Worm (Caenorhabditis elegans) whole organism, young adult: Measurements from ENCODE around the gene F40E10.5.

Source experiments
- B0019.2 ChIP-seq: fragments of 200-800 bp; sonication (Bioruptor generic); conservative IDR thresholded peaks from 2 replicates; pipeline ENCODE4 v1.3.6; 2022; ENCODE audit warnings: missing genetic modification reagents, missing genetic modification characterization, missing compliant biosample characterization
- F10E7.11 ChIP-seq: sonication (generic microtip); optimal IDR thresholded peaks from 2 replicates; lab custom pipeline; 2017; ENCODE audit warnings: mild to moderate bottlenecking, missing genetic modification characterization, moderate library complexity, missing compliant biosample characterization
- F22D6.2 ChIP-seq: sonication (generic microtip); optimal IDR thresholded peaks from 2 replicates; lab custom pipeline; 2016; ENCODE audit warnings: mild to moderate bottlenecking, missing genetic modification characterization, missing compliant biosample characterization
- F23B12.7 ChIP-seq: sonication (generic microtip); optimal IDR thresholded peaks from 2 replicates; lab custom pipeline; 2017; ENCODE audit warnings: missing genetic modification characterization, mild to moderate bottlenecking, missing compliant biosample characterization, antibody characterized with exemption, moderate library complexity; ENCODE audit not compliant: insufficient read depth
- F37B4.10 ChIP-seq: fragments of 200-800 bp; sonication (Bioruptor generic); IDR thresholded peaks from 2 replicates; pipeline ENCODE4 v1.3.6; 2022; ENCODE audit warnings: missing genetic modification characterization, missing compliant biosample characterization
- F39B2.1 ChIP-seq: fragments of 200-800 bp; sonication (Bioruptor generic); IDR thresholded peaks from 2 replicates; pipeline ENCODE4 v1.3.6; 2022; ENCODE audit warnings: missing genetic modification reagents, missing genetic modification characterization, missing compliant biosample characterization
- Y53F4B.3 ChIP-seq: fragments of 200-800 bp; sonication (Bioruptor generic); IDR thresholded peaks from 2 replicates; pipeline ENCODE4 v1.3.6; 2022; ENCODE audit warnings: missing genetic modification reagents, missing genetic modification characterization, missing compliant biosample characterization
- Y79H2A.3 ChIP-seq: fragments of 200-800 bp; sonication (Bioruptor generic); conservative IDR thresholded peaks from 2 replicates; pipeline ENCODE4 v1.3.6; 2022; ENCODE audit warnings: missing genetic modification reagents, missing genetic modification characterization, missing compliant biosample characterization
- ZK185.1 ChIP-seq: sonication (generic microtip); optimal IDR thresholded peaks from 2 replicates; lab custom pipeline; 2016; ENCODE audit warnings: mild to moderate bottlenecking, missing genetic modification characterization, missing compliant biosample characterization; ENCODE audit not compliant: poor library complexity, severe bottlenecking
- ama-1 ChIP-seq, 3 experiments: fragments of 150-350 bp in 1 of 3; sonication (generic microtip) in 2 of 3; optimal IDR thresholded peaks; 2 replicates each; lab custom pipeline; 2014 to 2018; ENCODE audit warnings: missing biosample characterization in 2 of 3, missing genetic modification characterization in 2 of 3, missing genetic modification reagents in 2 of 3
- atf-7 ChIP-seq: sonication (generic microtip); optimal IDR thresholded peaks from 2 replicates; lab custom pipeline; 2017; ENCODE audit warnings: mild to moderate bottlenecking, missing genetic modification characterization, missing compliant biosample characterization
- athp-1 ChIP-seq: sonication (generic microtip); optimal IDR thresholded peaks from 2 replicates; lab custom pipeline; 2017; ENCODE audit warnings: mild to moderate bottlenecking, missing genetic modification characterization, missing compliant biosample characterization
- attf-6 ChIP-seq: fragments of 200-800 bp; sonication (Bioruptor generic); IDR thresholded peaks from 2 replicates; pipeline ENCODE4 v1.3.6; 2022; ENCODE audit warnings: missing genetic modification reagents, missing genetic modification characterization, missing compliant biosample characterization
- bed-2 ChIP-seq: fragments of 200-800 bp; sonication (Bioruptor generic); IDR thresholded peaks from 2 replicates; pipeline ENCODE4 v1.3.6; 2022; ENCODE audit warnings: missing genetic modification reagents, missing genetic modification characterization, missing compliant biosample characterization
- ceh-27 ChIP-seq: fragments of 200-800 bp; sonication (Bioruptor generic); optimal IDR thresholded peaks from 2 replicates; lab custom pipeline; 2018; ENCODE audit warnings: mild to moderate bottlenecking, missing genetic modification characterization, moderate library complexity, missing compliant biosample characterization
- egl-18 ChIP-seq: fragments of 200-800 bp; sonication (Bioruptor generic); IDR thresholded peaks from 2 replicates; pipeline ENCODE4 v1.3.6; 2022; ENCODE audit warnings: missing genetic modification reagents, missing genetic modification characterization, missing compliant biosample characterization
- fkh-3 ChIP-seq: sonication (generic microtip); optimal IDR thresholded peaks from 2 replicates; lab custom pipeline; 2016; ENCODE audit warnings: mild to moderate bottlenecking, missing genetic modification characterization, missing compliant biosample characterization
- hmg-20 ChIP-seq: fragments of 200-800 bp; sonication (Bioruptor generic); IDR thresholded peaks from 2 replicates; pipeline ENCODE4 v1.3.6; 2022; ENCODE audit warnings: missing genetic modification reagents, missing genetic modification characterization, missing compliant biosample characterization
- hrde-1 ChIP-seq: sonication (generic microtip); optimal IDR thresholded peaks from 2 replicates; lab custom pipeline; 2016; ENCODE audit warnings: missing genetic modification characterization, mild to moderate bottlenecking, missing compliant biosample characterization, moderate library complexity, missing genotype, missing genetic modification reagents, borderline replicate concordance
- lag-1 ChIP-seq: fragments of 200-800 bp; sonication (Bioruptor generic); IDR thresholded peaks from 2 replicates; pipeline ENCODE4 v1.3.6; 2022; ENCODE audit warnings: missing genetic modification reagents, missing genetic modification characterization, missing compliant biosample characterization
- let-526 ChIP-seq: fragments of 200-800 bp; sonication (Bioruptor generic); IDR thresholded peaks from 2 replicates; pipeline ENCODE4 v1.3.6; 2022; ENCODE audit warnings: missing genetic modification reagents, missing genetic modification characterization, missing compliant biosample characterization
- let-607 ChIP-seq, 2 experiments: fragments of 200-800 bp in 1 of 2; sonication (Bioruptor generic) in 1 of 2; sonication (generic microtip) in 1 of 2; optimal IDR thresholded peaks; 2 replicates each; lab custom pipeline; 2016 to 2018; ENCODE audit warnings: mild to moderate bottlenecking in 2 of 2, missing compliant biosample characterization in 2 of 2, missing genetic modification characterization in 2 of 2, moderate library complexity in 2 of 2, missing genotype in 1 of 2
- madf-10 ChIP-seq: sonication (generic microtip); optimal IDR thresholded peaks from 2 replicates; lab custom pipeline; 2016; ENCODE audit warnings: mild to moderate bottlenecking, missing genetic modification characterization, missing compliant biosample characterization
- madf-6 ChIP-seq: fragments of 200-800 bp; sonication (Bioruptor generic); IDR thresholded peaks from 2 replicates; pipeline ENCODE4 v1.3.6; 2022; ENCODE audit warnings: missing genetic modification reagents, missing genetic modification characterization, missing compliant biosample characterization
- nfya-2 ChIP-seq: fragments of 200-800 bp; sonication (Bioruptor generic); IDR thresholded peaks from 2 replicates; pipeline ENCODE4 v1.3.6; 2022; ENCODE audit warnings: missing genetic modification reagents, missing genetic modification characterization, missing compliant biosample characterization
- nhr-120 ChIP-seq: fragments of 200-800 bp; sonication (Bioruptor generic); IDR thresholded peaks from 2 replicates; pipeline ENCODE4 v1.3.6; 2022; ENCODE audit warnings: missing genetic modification characterization, missing compliant biosample characterization
- nhr-27 ChIP-seq: fragments of 200-800 bp; sonication (Bioruptor generic); optimal IDR thresholded peaks from 2 replicates; lab custom pipeline; 2018; ENCODE audit warnings: mild to moderate bottlenecking, missing genetic modification characterization, moderate library complexity, missing compliant biosample characterization
- rec-8 ChIP-seq, 2 experiments: sonication (generic microtip); optimal IDR thresholded peaks; 2 replicates each; lab custom pipeline; 2016; ENCODE audit warnings: mild to moderate bottlenecking in 2 of 2, missing genetic modification characterization in 2 of 2, missing genetic modification reagents in 2 of 2, missing genotype in 2 of 2, missing biosample characterization in 1 of 2, missing compliant biosample characterization in 1 of 2, moderate library complexity in 1 of 2
- repo-1 ChIP-seq: sonication (generic microtip); optimal IDR thresholded peaks from 2 replicates; lab custom pipeline; 2017; ENCODE audit warnings: mild to moderate bottlenecking, missing genetic modification characterization, missing compliant biosample characterization
- sea-2 ChIP-seq: fragments of 200-800 bp; sonication (Bioruptor generic); IDR thresholded peaks from 2 replicates; pipeline ENCODE4 v1.3.6; 2022; ENCODE audit warnings: missing genetic modification characterization, missing compliant biosample characterization
- snpc-1.3 ChIP-seq: sonication (generic microtip); optimal IDR thresholded peaks from 2 replicates; lab custom pipeline; 2017; ENCODE audit warnings: missing genetic modification characterization, mild to moderate bottlenecking, missing compliant biosample characterization, antibody characterized with exemption, moderate library complexity, missing genotype, missing genetic modification reagents; ENCODE audit not compliant: insufficient read depth
- tbx-9 ChIP-seq: sonication (generic microtip); optimal IDR thresholded peaks from 2 replicates; lab custom pipeline; 2016; ENCODE audit warnings: borderline replicate concordance, missing genetic modification characterization, inconsistent platforms, missing compliant biosample characterization
- tlf-1 ChIP-seq: fragments of 200-800 bp; sonication (Bioruptor generic); optimal IDR thresholded peaks from 2 replicates; lab custom pipeline; 2018; ENCODE audit warnings: mild to moderate bottlenecking, missing genetic modification characterization, missing compliant biosample characterization
- ztf-25 ChIP-seq: fragments of 200-800 bp; sonication (Bioruptor generic); IDR thresholded peaks from 2 replicates; pipeline ENCODE4 v1.3.6; 2022; ENCODE audit warnings: missing genetic modification reagents, missing genetic modification characterization, missing compliant biosample characterization
- ztf-6 ChIP-seq: fragments of 200-800 bp; sonication (Bioruptor generic); IDR thresholded peaks from 2 replicates; pipeline ENCODE4 v1.3.6; 2022; ENCODE audit warnings: missing genetic modification reagents, missing genetic modification characterization, missing compliant biosample characterization

F40E10.5 gene

DNA sequence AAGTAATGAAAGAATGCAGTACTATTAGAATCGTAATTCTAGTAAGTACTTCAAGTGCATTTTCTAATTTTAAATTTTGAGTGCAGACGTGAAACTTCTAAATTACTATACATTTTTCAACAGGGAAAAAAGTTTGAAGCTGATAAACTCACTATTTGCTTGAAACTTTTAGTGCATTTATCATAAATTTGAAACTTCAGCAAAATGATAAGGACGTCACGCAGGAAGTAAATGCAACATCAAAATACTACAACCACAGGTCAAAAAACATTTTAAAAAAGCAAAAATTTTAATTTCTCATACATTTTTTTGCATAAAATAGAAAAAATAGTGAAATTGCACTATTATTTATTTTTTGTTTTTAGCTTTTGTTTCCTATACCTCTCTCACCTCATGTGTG lies 37.9 kb downstream of the F40E10.5 start (continued):
- no peak for TF ChIP-seq F10E7.11 (tag; lab: Kevin White, UChicago)
- no peak for TF ChIP-seq repo-1 (tag; lab: Kevin White, UChicago)
- no peak for TF ChIP-seq rec-8 (tag; optimal IDR thresholded peaks at IDR 0.05; lab: Kevin White, UChicago)

DNA sequence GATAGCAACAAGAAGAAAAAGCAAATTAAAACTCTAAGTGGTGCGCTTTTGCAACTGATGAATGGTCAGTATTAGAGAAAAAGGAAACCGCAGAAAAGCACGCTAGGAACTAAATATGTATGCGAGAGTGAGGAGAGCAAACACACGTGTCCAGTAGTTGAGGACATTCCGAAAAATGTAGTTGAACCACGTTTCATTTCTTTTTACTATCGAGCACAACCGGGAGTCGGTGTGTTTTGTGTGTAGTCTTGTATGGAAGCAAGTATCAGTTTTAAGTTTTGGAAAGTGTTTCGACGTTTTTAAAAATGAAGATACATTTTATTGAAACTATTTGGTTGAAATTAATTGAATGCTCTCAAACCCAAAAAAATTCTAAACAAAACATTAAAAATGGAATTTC lies 38.4 kb downstream of the F40E10.5 start, which contains the start of gene C05G5.1:
Gene C05G5.1, minus strand, starts transcription at position 101 of the 400 bp plus-strand sequence.
- TF ChIP-seq ama-1 (optimal IDR thresholded peaks at IDR 0.05; lab: Kevin White, UChicago) (no peak), ama-1 (GFP tag; optimal IDR thresholded peaks at IDR 0.05; lab: Kevin White, UChicago) (no peak), F22D6.2 (tag; lab: Kevin White, UChicago) (no peak), fkh-3 (tag; lab: Kevin White, UChicago) (no peak), ceh-27 (no peak), Y79H2A.3 (GFP tag; lab: Robert Waterston, UW) (no peak), F39B2.1 (no peak), egl-18 (GFP tag; lab: Robert Waterston, UW) (no peak), snpc-1.3 (tag; lab: Kevin White, UChicago) (no peak), attf-6 (GFP tag; lab: Robert Waterston, UW) (no peak), ZK185.1 (tag; lab: Kevin White, UChicago) (no peak), ztf-25 (GFP tag; lab: Robert Waterston, UW) (no peak), atf-7 (no peak), bed-2 (GFP tag; lab: Robert Waterston, UW) (no peak), Y53F4B.3 (GFP tag; lab: Robert Waterston, UW) (no peak), F23B12.7 (tag; lab: Kevin White, UChicago) (no peak), nhr-120 (GFP tag; lab: Robert Waterston, UW) (no peak), ztf-6 (no peak), tlf-1 (GFP tag; lab: Kevin White, UChicago) (no peak), let-607 (tag; optimal IDR thresholded peaks at IDR 0.05; lab: Kevin White, UChicago) (no peak)

DNA sequence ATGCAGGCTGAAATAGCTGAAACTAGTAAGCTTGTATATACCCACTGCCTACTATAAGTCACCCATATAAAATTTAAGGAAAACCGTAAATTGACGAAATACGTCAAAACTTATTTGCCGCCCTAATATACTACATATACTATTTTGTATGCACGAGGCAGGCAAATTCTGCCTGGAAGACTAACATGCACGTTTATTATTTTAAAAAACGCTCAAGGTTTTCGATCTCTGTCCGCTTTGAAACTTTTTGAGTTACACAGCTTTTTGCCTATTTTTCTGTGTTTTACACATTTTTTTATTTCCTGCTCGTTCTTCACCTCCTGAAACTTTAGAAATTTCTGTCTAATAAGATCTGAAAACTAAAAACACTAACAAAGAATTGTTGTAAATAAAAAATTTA lies 41.6 kb downstream of the F40E10.5 start:
- TF ChIP-seq athp-1 (tag; lab: Kevin White, UChicago) (no peak), hrde-1 (tag; lab: Kevin White, UChicago) (no peak), tbx-9 (tag; lab: Kevin White, UChicago) (no peak), repo-1 (tag; lab: Kevin White, UChicago) (no peak), hmg-20 (GFP tag; lab: Robert Waterston, UW) (no peak), let-526 (GFP tag; lab: Robert Waterston, UW) (no peak), madf-6 (no peak), nhr-27 (no peak), nfya-2 (GFP tag; lab: Robert Waterston, UW) (no peak), atf-7 (no peak), Y79H2A.3 (GFP tag; lab: Robert Waterston, UW) (no peak), sea-2 (GFP tag; lab: Robert Waterston, UW) (no peak), B0019.2 (GFP tag; lab: Robert Waterston, UW) (no peak), lag-1 (no peak), F37B4.10 (GFP tag; lab: Robert Waterston, UW) (no peak), madf-10 (tag; lab: Kevin White, UChicago) (no peak)
